Worm (Caenorhabditis elegans) whole organism, young adult: ENCODE data around the gene F22D3.4.
A peak's percentile ranks its signal among the peaks of the same experiment; 100 is the strongest.

Experiments used
- B0019.2 ChIP-seq: fragments of 200-800 bp; sonication (Bioruptor generic); conservative IDR thresholded peaks from 2 replicates; pipeline ENCODE4 v1.3.6; 2022; ENCODE audit warnings: missing genetic modification reagents, missing genetic modification characterization, missing compliant biosample characterization
- D2030.7 ChIP-seq: fragments of 200-800 bp; sonication (Bioruptor generic); IDR thresholded peaks from 2 replicates; pipeline ENCODE4 v1.3.6; 2022; ENCODE audit warnings: missing genetic modification reagents, missing genetic modification characterization, missing compliant biosample characterization
- F10E7.11 ChIP-seq: sonication (generic microtip); optimal IDR thresholded peaks from 2 replicates; lab custom pipeline; 2017; ENCODE audit warnings: mild to moderate bottlenecking, missing genetic modification characterization, moderate library complexity, missing compliant biosample characterization
- F37B4.10 ChIP-seq: fragments of 200-800 bp; sonication (Bioruptor generic); IDR thresholded peaks from 2 replicates; pipeline ENCODE4 v1.3.6; 2022; ENCODE audit warnings: missing genetic modification characterization, missing compliant biosample characterization
- F39B2.1 ChIP-seq: fragments of 200-800 bp; sonication (Bioruptor generic); IDR thresholded peaks from 2 replicates; pipeline ENCODE4 v1.3.6; 2022; ENCODE audit warnings: missing genetic modification reagents, missing genetic modification characterization, missing compliant biosample characterization
- K11D2.4 ChIP-seq: fragments of 200-800 bp; sonication (Bioruptor generic); IDR thresholded peaks from 2 replicates; pipeline ENCODE4 v1.3.6; 2022; ENCODE audit warnings: missing genetic modification reagents, missing genetic modification characterization, missing compliant biosample characterization
- Y56A3A.18 ChIP-seq: fragments of 200-800 bp; sonication (Bioruptor generic); IDR thresholded peaks from 2 replicates; pipeline ENCODE4 v1.3.6; 2022; ENCODE audit warnings: missing genetic modification reagents, missing genetic modification characterization, missing compliant biosample characterization
- Y67H2A.10 ChIP-seq: fragments of 200-800 bp; sonication (Bioruptor generic); conservative IDR thresholded peaks from 2 replicates; pipeline ENCODE4 v1.3.6; 2022; ENCODE audit warnings: missing genetic modification reagents, missing genetic modification characterization, missing compliant biosample characterization
- Y95B8A.8 ChIP-seq: fragments of 200-800 bp; sonication (Bioruptor generic); IDR thresholded peaks from 2 replicates; pipeline ENCODE4 v1.3.6; 2022; ENCODE audit warnings: missing genetic modification reagents, missing genetic modification characterization, missing compliant biosample characterization
- ZK185.1 ChIP-seq: sonication (generic microtip); optimal IDR thresholded peaks from 2 replicates; lab custom pipeline; 2016; ENCODE audit warnings: mild to moderate bottlenecking, missing genetic modification characterization, missing compliant biosample characterization; ENCODE audit not compliant: poor library complexity, severe bottlenecking
- akir-1 ChIP-seq: fragments of 200-800 bp; sonication (Bioruptor generic); optimal IDR thresholded peaks from 2 replicates; lab custom pipeline; 2018; ENCODE audit warnings: mild to moderate bottlenecking, missing genetic modification characterization, moderate library complexity, missing compliant biosample characterization
- atf-7 ChIP-seq: sonication (generic microtip); optimal IDR thresholded peaks from 2 replicates; lab custom pipeline; 2017; ENCODE audit warnings: mild to moderate bottlenecking, missing genetic modification characterization, missing compliant biosample characterization
- athp-1 ChIP-seq: sonication (generic microtip); optimal IDR thresholded peaks from 2 replicates; lab custom pipeline; 2017; ENCODE audit warnings: mild to moderate bottlenecking, missing genetic modification characterization, missing compliant biosample characterization
- attf-3 ChIP-seq: fragments of 200-800 bp; sonication (Bioruptor generic); conservative IDR thresholded peaks from 2 replicates; pipeline ENCODE4 v1.3.6; 2022; ENCODE audit warnings: missing genetic modification reagents, missing genetic modification characterization, missing compliant biosample characterization
- attf-6 ChIP-seq: fragments of 200-800 bp; sonication (Bioruptor generic); IDR thresholded peaks from 2 replicates; pipeline ENCODE4 v1.3.6; 2022; ENCODE audit warnings: missing genetic modification reagents, missing genetic modification characterization, missing compliant biosample characterization
- ceh-58 ChIP-seq: fragments of 200-800 bp; sonication (Bioruptor generic); IDR thresholded peaks from 2 replicates; pipeline ENCODE4 v1.3.6; 2022; ENCODE audit warnings: missing genetic modification characterization, missing compliant biosample characterization
- chd-7 ChIP-seq: sonication (generic microtip); optimal IDR thresholded peaks from 2 replicates; lab custom pipeline; 2016; ENCODE audit warnings: mild to moderate bottlenecking, missing genetic modification characterization, moderate library complexity, missing compliant biosample characterization
- dpl-1 ChIP-seq: fragments of 150-350 bp; optimal IDR thresholded peaks from 2 replicates; lab custom pipeline; 2014; ENCODE audit warnings: missing biosample characterization, missing genetic modification reagents, missing genetic modification characterization
- efl-1 ChIP-seq: fragments of 150-350 bp; optimal IDR thresholded peaks from 2 replicates; lab custom pipeline; 2014; ENCODE audit warnings: missing biosample characterization, missing genetic modification reagents, missing genetic modification characterization
- egl-18 ChIP-seq: fragments of 200-800 bp; sonication (Bioruptor generic); IDR thresholded peaks from 2 replicates; pipeline ENCODE4 v1.3.6; 2022; ENCODE audit warnings: missing genetic modification reagents, missing genetic modification characterization, missing compliant biosample characterization
- fkh-3 ChIP-seq: sonication (generic microtip); optimal IDR thresholded peaks from 2 replicates; lab custom pipeline; 2016; ENCODE audit warnings: mild to moderate bottlenecking, missing genetic modification characterization, missing compliant biosample characterization
- lag-1 ChIP-seq: fragments of 200-800 bp; sonication (Bioruptor generic); IDR thresholded peaks from 2 replicates; pipeline ENCODE4 v1.3.6; 2022; ENCODE audit warnings: missing genetic modification reagents, missing genetic modification characterization, missing compliant biosample characterization
- lin-35 ChIP-seq, 3 experiments: fragments of 150-350 bp in 2 of 3; sonication (generic microtip) in 1 of 3; optimal IDR thresholded peaks; 2 replicates each; lab custom pipeline; 2014 to 2018; ENCODE audit warnings: missing biosample characterization in 3 of 3, missing genetic modification characterization in 3 of 3, missing genetic modification reagents in 3 of 3
- lsl-1 ChIP-seq: fragments of 200-800 bp; sonication (Bioruptor generic); optimal IDR thresholded peaks from 2 replicates; lab custom pipeline; 2018; ENCODE audit warnings: mild to moderate bottlenecking, missing genetic modification characterization, moderate library complexity, missing compliant biosample characterization
- mcd-1 ChIP-seq: fragments of 200-800 bp; sonication (Bioruptor generic); IDR thresholded peaks from 2 replicates; pipeline ENCODE4 v1.3.6; 2022; ENCODE audit warnings: missing genetic modification reagents, missing genetic modification characterization, missing compliant biosample characterization
- mel-28 ChIP-seq: sonication (generic microtip); optimal IDR thresholded peaks from 2 replicates; lab custom pipeline; 2016; ENCODE audit warnings: borderline replicate concordance, mild to moderate bottlenecking, missing genetic modification characterization, missing compliant biosample characterization
- mxl-1 ChIP-seq: sonication (generic microtip); optimal IDR thresholded peaks from 2 replicates; lab custom pipeline; 2016; ENCODE audit warnings: missing genetic modification characterization, missing compliant biosample characterization
- nfyb-1 ChIP-seq: fragments of 200-800 bp; sonication (Bioruptor generic); IDR thresholded peaks from 2 replicates; pipeline ENCODE4 v1.3.6; 2022; ENCODE audit warnings: missing genetic modification reagents, missing genetic modification characterization, missing compliant biosample characterization
- nhr-120 ChIP-seq: fragments of 200-800 bp; sonication (Bioruptor generic); IDR thresholded peaks from 2 replicates; pipeline ENCODE4 v1.3.6; 2022; ENCODE audit warnings: missing genetic modification characterization, missing compliant biosample characterization
- nhr-80 ChIP-seq: sonication (generic microtip); optimal IDR thresholded peaks from 2 replicates; lab custom pipeline; 2016; ENCODE audit warnings: missing genetic modification characterization, missing compliant biosample characterization
- pbrm-1 ChIP-seq: fragments of 200-800 bp; sonication (Bioruptor generic); IDR thresholded peaks from 2 replicates; pipeline ENCODE4 v1.3.6; 2022; ENCODE audit warnings: missing genetic modification reagents, missing genetic modification characterization, missing compliant biosample characterization
- rcor-1 ChIP-seq: fragments of 200-800 bp; sonication (Bioruptor generic); IDR thresholded peaks from 2 replicates; pipeline ENCODE4 v1.3.6; 2022; ENCODE audit warnings: missing genetic modification reagents, missing genetic modification characterization, missing compliant biosample characterization
- sdz-38 ChIP-seq: sonication (generic microtip); optimal IDR thresholded peaks from 2 replicates; lab custom pipeline; 2016; ENCODE audit warnings: missing genotype, missing genetic modification characterization, missing compliant biosample characterization
- snpc-1.1 ChIP-seq: sonication (generic microtip); optimal IDR thresholded peaks from 2 replicates; lab custom pipeline; 2017; ENCODE audit warnings: missing genetic modification characterization, mild to moderate bottlenecking, missing compliant biosample characterization, antibody characterized with exemption, moderate library complexity, missing genotype, missing genetic modification reagents; ENCODE audit not compliant: insufficient read depth
- snpc-1.3 ChIP-seq: sonication (generic microtip); optimal IDR thresholded peaks from 2 replicates; lab custom pipeline; 2017; ENCODE audit warnings: missing genetic modification characterization, mild to moderate bottlenecking, missing compliant biosample characterization, antibody characterized with exemption, moderate library complexity, missing genotype, missing genetic modification reagents; ENCODE audit not compliant: insufficient read depth
- snpc-3.4 ChIP-seq: sonication (generic microtip); optimal IDR thresholded peaks from 2 replicates; lab custom pipeline; 2017; ENCODE audit warnings: missing genetic modification characterization, mild to moderate bottlenecking, missing compliant biosample characterization, antibody characterized with exemption, moderate library complexity, missing genotype, missing genetic modification reagents
- snpc-4 ChIP-seq, 5 experiments: fragments of 150-350 bp in 1 of 5; sonication (generic microtip) in 4 of 5; optimal IDR thresholded peaks; 2 replicates each; lab custom pipeline; 2014 to 2018; ENCODE audit warnings: missing genetic modification characterization in 5 of 5, missing biosample characterization in 3 of 5, antibody characterized with exemption in 2 of 5, mild to moderate bottlenecking in 2 of 5, missing compliant biosample characterization in 2 of 5, missing genotype in 2 of 5, moderate library complexity in 2 of 5, missing genetic modification reagents in 1 of 5
- somi-1 ChIP-seq: fragments of 200-800 bp; sonication (Bioruptor generic); optimal IDR thresholded peaks from 2 replicates; lab custom pipeline; 2018; ENCODE audit warnings: mild to moderate bottlenecking, missing genetic modification characterization, missing compliant biosample characterization
- tbx-9 ChIP-seq: sonication (generic microtip); optimal IDR thresholded peaks from 2 replicates; lab custom pipeline; 2016; ENCODE audit warnings: borderline replicate concordance, missing genetic modification characterization, inconsistent platforms, missing compliant biosample characterization
- xnd-1 ChIP-seq: sonication (generic microtip); optimal IDR thresholded peaks from 2 replicates; lab custom pipeline; 2016; ENCODE audit warnings: missing genotype, missing genetic modification reagents, missing genetic modification characterization, missing compliant biosample characterization
- zfh-2 ChIP-seq: fragments of 200-800 bp; sonication (Bioruptor generic); conservative IDR thresholded peaks from 2 replicates; pipeline ENCODE4 v1.3.6; 2022; ENCODE audit warnings: missing genetic modification reagents, missing genetic modification characterization, missing compliant biosample characterization
- ztf-18 ChIP-seq: sonication (generic microtip); optimal IDR thresholded peaks from 2 replicates; lab custom pipeline; 2016; ENCODE audit warnings: missing genotype, mild to moderate bottlenecking, missing genetic modification characterization, missing compliant biosample characterization
- ztf-6 ChIP-seq: fragments of 200-800 bp; sonication (Bioruptor generic); IDR thresholded peaks from 2 replicates; pipeline ENCODE4 v1.3.6; 2022; ENCODE audit warnings: missing genetic modification reagents, missing genetic modification characterization, missing compliant biosample characterization

F22D3.4 gene

DNA sequence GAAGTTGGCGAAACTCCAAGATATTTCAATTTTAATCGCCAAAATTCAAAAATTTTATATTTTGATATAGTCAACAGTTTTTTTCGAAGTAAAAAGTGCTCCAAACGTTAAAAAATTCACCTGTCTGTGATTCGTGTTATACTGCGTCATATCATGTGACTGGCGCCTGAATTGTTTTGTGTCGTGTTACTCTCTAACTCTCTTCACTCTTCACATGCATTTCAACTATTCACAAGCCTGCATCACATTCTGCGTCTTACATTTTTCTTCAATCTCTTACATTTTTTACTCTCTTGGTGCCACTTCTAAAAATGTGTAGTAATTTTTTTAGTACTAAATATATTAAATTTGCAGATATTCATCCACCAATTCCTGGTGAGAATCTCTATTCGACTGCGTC, 1.0 kb upstream of the F22D3.4 start, which contains the start of gene flcn-1 (continued):
- TF ChIP-seq zfh-2 (GFP tag; lab: Robert Waterston, UW) (no peak), ztf-6 (GFP tag; lab: Robert Waterston, UW) (no peak), B0019.2 (GFP tag; lab: Robert Waterston, UW) (no peak), akir-1 (no peak), ZK185.1 (tag; lab: Kevin White, UChicago) (no peak), nfyb-1 (GFP tag; lab: Robert Waterston, UW) (peak; percentile 25; the same call in 1 of the 2 replicates), snpc-1.3 (tag; lab: Kevin White, UChicago) (no peak), F39B2.1 (GFP tag; lab: Robert Waterston, UW) (no peak)
- TF ChIP-seq, all 124 proteins: peak for 7

DNA sequence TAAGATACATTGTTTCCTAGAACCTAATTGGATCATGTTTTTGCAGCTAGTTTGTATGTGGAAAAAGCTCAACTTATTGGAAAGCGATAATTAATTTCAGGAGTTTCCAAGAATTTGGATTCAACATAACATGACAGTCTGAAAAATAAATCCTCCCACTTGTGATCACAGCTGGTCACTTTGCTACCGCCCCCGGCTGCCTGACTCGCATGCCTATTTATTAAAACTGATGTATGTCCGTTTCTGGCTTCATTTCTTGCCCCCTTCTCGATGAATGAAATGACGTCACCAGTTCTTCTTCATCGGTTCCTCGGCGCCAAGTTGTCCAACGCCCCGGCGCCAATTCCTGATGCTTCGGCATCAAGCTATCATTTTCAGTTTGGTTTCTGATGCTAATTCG, 369 bp downstream of the F22D3.4 start:
- peak; percentile 37 for TF ChIP-seq atf-7 (tag; lab: Kevin White, UChicago)
- 0 out of 2 replicates have a peak, but pooled peaks have one; percentile 8 for TF ChIP-seq F37B4.10 (GFP tag; lab: Robert Waterston, UW)
- TF ChIP-seq lag-1 (GFP tag; lab: Robert Waterston, UW) = no peak
- TF ChIP-seq ztf-6 (GFP tag; lab: Robert Waterston, UW) = no peak
- no peak for TF ChIP-seq chd-7
- TF ChIP-seq, all 124 proteins: peak for 2

DNA sequence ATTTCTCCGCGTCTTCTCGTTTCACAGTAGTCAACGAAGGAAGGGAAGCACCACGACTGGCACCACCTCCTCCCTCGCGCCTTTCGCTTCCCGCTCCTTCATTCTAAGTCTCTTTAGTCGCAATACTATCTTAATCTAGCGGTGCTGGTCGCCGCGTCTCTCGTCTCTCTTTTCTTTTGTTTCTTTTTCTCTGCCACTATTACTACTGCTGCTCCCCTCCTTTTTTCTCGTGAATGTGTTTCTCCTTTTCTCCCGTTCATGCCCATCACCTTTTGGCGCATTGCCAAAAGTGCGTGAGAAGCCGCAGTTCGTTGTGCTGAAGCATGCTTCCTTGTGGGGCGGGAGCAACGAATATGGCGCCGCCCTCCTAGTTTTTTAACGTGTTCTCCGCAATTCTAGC, 915 bp downstream of the F22D3.4 start:
- TF ChIP-seq mxl-1 (tag; lab: Kevin White, UChicago) (no peak), ztf-18 (tag; lab: Kevin White, UChicago) (peak; percentile 21), snpc-4 (GFP tag; optimal IDR thresholded peaks at IDR 0.05; lab: Kevin White, UChicago) (no peak), snpc-4 (tag; optimal IDR thresholded peaks at IDR 0.05; lab: Kevin White, UChicago) (peak in 3 of 4 experiments; percentile 11 to 54 (median 23)), dpl-1 (GFP tag; lab: Kevin White, UChicago) (no peak), mel-28 (no peak), xnd-1 (tag; lab: Kevin White, UChicago) (no peak), attf-6 (GFP tag; lab: Robert Waterston, UW) (no peak), F10E7.11 (tag; lab: Kevin White, UChicago) (no peak), snpc-3.4 (tag; lab: Kevin White, UChicago) (no peak), ceh-58 (GFP tag; lab: Robert Waterston, UW) (no peak), sdz-38 (tag; lab: Kevin White, UChicago) (no peak), efl-1 (GFP tag; lab: Kevin White, UChicago) (no peak), ZK185.1 (tag; lab: Kevin White, UChicago) (peak; percentile 8), snpc-1.1 (tag; lab: Kevin White, UChicago) (no peak), athp-1 (no peak), somi-1 (GFP tag; lab: Kevin White, UChicago) (no peak), rcor-1 (0 out of 2 replicates have a peak, but pooled peaks have one; percentile 30), nhr-120 (GFP tag; lab: Robert Waterston, UW) (no peak), snpc-1.3 (tag; lab: Kevin White, UChicago) (no peak), Y56A3A.18 (GFP tag; lab: Robert Waterston, UW) (no peak), nhr-80 (peak; percentile 95), fkh-3 (no peak), attf-3 (GFP tag; lab: Robert Waterston, UW) (no peak; the same call in 1 of the 2 replicates), Y67H2A.10 (GFP tag; lab: Robert Waterston, UW) (no peak), mcd-1 (peak; percentile 52), D2030.7 (GFP tag; lab: Robert Waterston, UW) (no peak), lin-35 (GFP tag; optimal IDR thresholded peaks at IDR 0.05; lab: Kevin White, UChicago) (no peak), egl-18 (GFP tag; lab: Robert Waterston, UW) (no peak), pbrm-1 (GFP tag; lab: Robert Waterston, UW) (peak; percentile 39; the same call in 1 of the 2 replicates), zfh-2 (GFP tag; lab: Robert Waterston, UW) (no peak; the same call in 1 of the 2 replicates), Y95B8A.8 (GFP tag; lab: Robert Waterston, UW) (no peak), tbx-9 (no peak), K11D2.4 (GFP tag; lab: Robert Waterston, UW) (no peak), lsl-1 (GFP tag; lab: Kevin White, UChicago) (no peak)
